Worm (Caenorhabditis elegans): ENCODE results near the gene C03G5.14.

DNA sequence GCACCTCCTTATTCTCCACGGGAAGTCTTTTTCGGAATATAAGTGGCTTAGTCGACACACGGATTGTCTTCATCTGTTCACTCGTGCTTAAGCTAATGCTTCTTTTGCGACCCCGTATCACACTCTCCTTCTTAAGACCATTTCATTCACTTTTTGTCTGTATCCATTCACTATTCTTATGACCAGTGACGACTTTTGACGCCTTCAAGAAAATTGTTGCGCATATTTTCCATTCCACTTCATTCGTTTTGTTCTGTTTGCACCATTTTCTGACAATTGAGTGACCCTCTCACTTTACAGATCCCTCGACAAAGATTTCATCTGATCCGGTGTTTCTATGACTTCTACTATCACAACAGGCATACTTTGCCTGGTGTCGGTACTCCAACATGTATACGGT, 14.1 kb upstream of the C03G5.14 start, which contains the start of gene H03E18.1:
- TF ChIP-seq dmd-4 (tag; optimal IDR thresholded peaks at IDR 0.05; ENCODE audit: borderline replicate concordance): no peak
- TF ChIP-seq ceh-48 (tag; optimal IDR thresholded peaks at IDR 0.05): no peak
- no peak for TF ChIP-seq elt-2 (tag; optimal IDR thresholded peaks at IDR 0.05)

Data from whole organism, late embryonic.